Fruit fly (Drosophila melanogaster) whole organism, wandering third instar larva: ENCODE measurements around the gene CG14853.

Experiments
- CG32264 ChIP-seq: fragments of 200-800 bp; sonication (Bioruptor generic); optimal IDR thresholded peaks from 2 replicates; lab custom pipeline; 2016; ENCODE audit warnings: missing biosample characterization, missing genetic modification characterization
- CrebA ChIP-seq: fragments of 200-800 bp; sonication (Bioruptor generic); optimal IDR thresholded peaks from 2 replicates; lab custom pipeline; 2016; ENCODE audit warnings: missing biosample characterization, mild to moderate bottlenecking, missing genetic modification characterization, borderline replicate concordance
- Dfd ChIP-seq: fragments of >200 bp; optimal IDR thresholded peaks from 2 replicates; lab custom pipeline; 2017; ENCODE audit warnings: missing biosample characterization, missing genetic modification characterization
- Dif ChIP-seq: fragments of 200-275, 200-300 bp; sonication (Bioruptor generic); optimal IDR thresholded peaks from 2 replicates; lab custom pipeline; 2018; ENCODE audit warnings: missing biosample characterization, missing genetic modification characterization; ENCODE audit not compliant: partially characterized antibody
- GATAd ChIP-seq: sonication (Bioruptor generic); optimal IDR thresholded peaks from 2 replicates; lab custom pipeline; 2016; ENCODE audit warnings: missing biosample characterization, missing genetic modification characterization
- Hnf4 ChIP-seq: fragments of 200-800 bp; sonication (Bioruptor generic); optimal IDR thresholded peaks from 2 replicates; lab custom pipeline; 2016; ENCODE audit warnings: missing biosample characterization, mild to moderate bottlenecking, missing genetic modification characterization
- Hr78 ChIP-seq: fragments of >200 bp; optimal IDR thresholded peaks from 2 replicates; lab custom pipeline; 2017; ENCODE audit warnings: missing biosample characterization, missing genetic modification characterization
- Jra ChIP-seq: sonication (Bioruptor generic); optimal IDR thresholded peaks from 2 replicates; lab custom pipeline; 2016; ENCODE audit warnings: missing biosample characterization, missing genetic modification characterization
- Mio ChIP-seq: sonication (Bioruptor generic); optimal IDR thresholded peaks from 2 replicates; lab custom pipeline; 2016; ENCODE audit warnings: missing biosample characterization, missing genetic modification characterization
- Myc ChIP-seq: fragments of >200 bp; optimal IDR thresholded peaks from 2 replicates; lab custom pipeline; 2017
- N ChIP-seq: fragments of >200 bp; optimal IDR thresholded peaks from 2 replicates; lab custom pipeline; 2018; ENCODE audit warnings: missing biosample characterization, missing external identifiers, missing genetic modification characterization
- OdsH ChIP-seq: fragments of 200-800 bp; sonication (Bioruptor generic); optimal IDR thresholded peaks from 2 replicates; lab custom pipeline; 2016; ENCODE audit warnings: missing biosample characterization, mild to moderate bottlenecking, missing genetic modification characterization
- Rel ChIP-seq, 2 experiments: fragments of 200-800 bp; sonication (Bioruptor generic) in 1 of 2; optimal IDR thresholded peaks; 2 replicates in 1 of 2; 3 replicates in 1 of 2; lab custom pipeline; 2016 to 2019; ENCODE audit warnings: mild to moderate bottlenecking in 2 of 2, missing biosample characterization in 2 of 2, missing genetic modification characterization in 2 of 2, moderate library complexity in 1 of 2
- Vsx2 ChIP-seq: fragments of 200-300, 225-300 bp; sonication (Bioruptor generic); optimal IDR thresholded peaks from 2 replicates; lab custom pipeline; 2018; ENCODE audit warnings: missing biosample characterization, missing genetic modification characterization; ENCODE audit not compliant: partially characterized antibody
- br ChIP-seq: fragments of 200-800 bp; sonication (Bioruptor generic); optimal IDR thresholded peaks from 2 replicates; lab custom pipeline; 2016; ENCODE audit warnings: missing biosample characterization, missing genetic modification characterization
- dmrt93B ChIP-seq: fragments of 200-800 bp; sonication (Bioruptor generic); optimal IDR thresholded peaks from 2 replicates; lab custom pipeline; 2018; ENCODE audit warnings: missing biosample characterization, mild to moderate bottlenecking, missing genetic modification characterization
- ey ChIP-seq: fragments of 200-800 bp; sonication (Bioruptor generic); optimal IDR thresholded peaks from 2 replicates; lab custom pipeline; 2016; ENCODE audit warnings: missing biosample characterization, missing genetic modification characterization
- foxo ChIP-seq, 2 experiments: fragments of 200-800 bp; sonication (Bioruptor generic); optimal IDR thresholded peaks; 2 replicates in 1 of 2; 3 replicates in 1 of 2; lab custom pipeline; 2016 to 2017; ENCODE audit warnings: missing biosample characterization in 2 of 2, missing genetic modification characterization in 2 of 2
- fru ChIP-seq: fragments of 200-800 bp; sonication (Bioruptor generic); optimal IDR thresholded peaks from 3 replicates; lab custom pipeline; 2016; ENCODE audit warnings: missing biosample characterization, mild to moderate bottlenecking, missing genetic modification characterization
- h ChIP-seq: fragments of 200-800 bp; sonication (Bioruptor generic); optimal IDR thresholded peaks from 3 replicates; lab custom pipeline; 2016; ENCODE audit warnings: missing biosample characterization, mild to moderate bottlenecking, missing genetic modification characterization
- lola ChIP-seq: fragments of >200 bp; optimal IDR thresholded peaks from 2 replicates; lab custom pipeline; 2017; ENCODE audit warnings: missing biosample characterization, missing genetic modification characterization
- pan ChIP-seq: fragments of >200 bp; optimal IDR thresholded peaks from 2 replicates; lab custom pipeline; 2017
- psq ChIP-seq: fragments of 200-800 bp; sonication (Bioruptor generic); optimal IDR thresholded peaks from 3 replicates; lab custom pipeline; 2017; ENCODE audit warnings: missing biosample characterization, mild to moderate bottlenecking, missing genetic modification characterization, moderate library complexity
- rgr ChIP-seq: fragments of 200-800 bp; sonication (Bioruptor generic); optimal IDR thresholded peaks from 3 replicates; lab custom pipeline; 2016; ENCODE audit warnings: missing biosample characterization, mild to moderate bottlenecking, missing genetic modification characterization
- sage ChIP-seq: fragments of 200-800 bp; sonication (Bioruptor generic); optimal IDR thresholded peaks from 2 replicates; lab custom pipeline; 2016; ENCODE audit warnings: missing biosample characterization, mild to moderate bottlenecking, missing genetic modification characterization
- sv ChIP-seq: fragments of 200-800 bp; sonication (Bioruptor generic); optimal IDR thresholded peaks from 3 replicates; lab custom pipeline; 2016; ENCODE audit warnings: missing biosample characterization, missing genetic modification characterization
- tai ChIP-seq: sonication (Bioruptor generic); optimal IDR thresholded peaks from 2 replicates; lab custom pipeline; 2016; ENCODE audit warnings: missing biosample characterization, missing genetic modification characterization
- usp ChIP-seq: fragments of >200 bp; optimal IDR thresholded peaks from 2 replicates; lab custom pipeline; 2017; ENCODE audit warnings: missing biosample characterization, missing genetic modification characterization
- woc ChIP-seq: sonication (Bioruptor generic); optimal IDR thresholded peaks from 2 replicates; lab custom pipeline; 2016; ENCODE audit warnings: missing biosample characterization, mild to moderate bottlenecking, missing genetic modification characterization

CG14853 gene

dm6 chr3R:14564705-14565064, 44.8 kb upstream of the CG14853 start, which contains the start of gene CG8087:
TSS of gene CG8087 (minus strand) at chr3R:14564805.
- TF ChIP-seq OdsH (GFP tag; lab: Kevin White, UChicago) (no peak), foxo (GFP tag; optimal IDR thresholded peaks at IDR 0.05; lab: Kevin White, UChicago) (no peak), Vsx2 (GFP tag; lab: Kevin White, UChicago) (no peak), CrebA (no peak), psq (no peak), woc (GFP tag; lab: Kevin White, UChicago) (no peak), dmrt93B (GFP tag; lab: Kevin White, UChicago) (no peak), sv (GFP tag; lab: Kevin White, UChicago) (no peak), Hr78 (GFP tag; lab: Kevin White, UChicago) (no peak)

dm6 chr3R:14565065-14565977, 44.1 kb upstream of the CG14853 start, which contains the start of gene CG14852:
TSS of gene CG14852 (plus strand) at chr3R:14565927.
- TF ChIP-seq foxo (GFP tag; optimal IDR thresholded peaks at IDR 0.05; lab: Kevin White, UChicago) (no peak), Dif (GFP tag; lab: Kevin White, UChicago) (peak; percentile 63), Mio (no peak), woc (GFP tag; lab: Kevin White, UChicago) (no peak), Dfd (no peak), OdsH (GFP tag; lab: Kevin White, UChicago) (no peak)

dm6 chr3R:14567329-14567728, 42.1 kb upstream of the CG14853 start, which contains the start of gene CG31313:
TSS of gene CG31313 (minus strand) at chr3R:14567429.
- TF ChIP-seq lola (GFP tag; lab: Kevin White, UChicago): no peak
- TF ChIP-seq fru (GFP tag; lab: Kevin White, UChicago): no peak
- TF ChIP-seq Hnf4 (GFP tag; lab: Kevin White, UChicago): no peak

- TF ChIP-seq h (no peak), foxo (GFP tag; optimal IDR thresholded peaks at IDR 0.05; lab: Kevin White, UChicago) (no peak)
These were observed 41.6 kb upstream of the CG14853 start for dm6 chr3R:14567796-14568195.

- TF ChIP-seq Rel (GFP tag; optimal IDR thresholded peaks at IDR 0.05; lab: Kevin White, UChicago) (peak; percentile 28), Rel (tag; optimal IDR thresholded peaks at IDR 0.05; lab: Kevin White, UChicago) (no peak), N (GFP tag; lab: Kevin White, UChicago) (no peak), CG32264 (no peak), Myc (lab: Kevin White, UChicago) (no peak), tai (GFP tag; lab: Kevin White, UChicago) (no peak), sv (GFP tag; lab: Kevin White, UChicago) (no peak), Jra (GFP tag; lab: Kevin White, UChicago) (peak; percentile 18), Hr78 (GFP tag; lab: Kevin White, UChicago) (no peak), Mio (no peak), CrebA (peak; percentile 53), h (no peak), OdsH (GFP tag; lab: Kevin White, UChicago) (no peak), rgr (GFP tag; lab: Kevin White, UChicago) (peak; percentile 25), ey (GFP tag; lab: Kevin White, UChicago) (peak; percentile 3), foxo (GFP tag; optimal IDR thresholded peaks at IDR 0.05; lab: Kevin White, UChicago) (peak in 1 of 2 experiments; percentile 37), usp (GFP tag; lab: Kevin White, UChicago) (no peak), br (GFP tag; lab: Kevin White, UChicago) (no peak), GATAd (GFP tag; lab: Kevin White, UChicago) (no peak), sage (GFP tag; lab: Kevin White, UChicago) (peak; percentile 65), lola (GFP tag; lab: Kevin White, UChicago) (no peak), woc (GFP tag; lab: Kevin White, UChicago) (no peak), pan (lab: Kevin White, UChicago) (no peak), Hnf4 (GFP tag; lab: Kevin White, UChicago) (peak; percentile 6), dmrt93B (GFP tag; lab: Kevin White, UChicago) (no peak)
These were observed 40.8 kb upstream of the CG14853 start, which contains the start of gene CG8066 for dm6 chr3R:14568501-14569137. TSS of gene CG8066 (minus strand) at chr3R:14568847.
